Fruit fly (Drosophila melanogaster) whole organism, embryonic: ENCODE measurements around the gene Cht5.
A peak's percentile ranks its signal among the peaks of the same experiment; 100 is the strongest.

Source experiments
- C15 ChIP-seq: fragments of 200-800 bp; sonication (Bioruptor generic); IDR thresholded peaks from 3 replicates; pipeline ENCODE4 v1.3.6; 2022; ENCODE audit warnings: missing biosample characterization, missing genetic modification characterization
- CG10959 ChIP-seq: fragments of 200-800 bp; sonication (Bioruptor generic); IDR thresholded peaks from 2 replicates; pipeline ENCODE4 v1.3.6; 2022; ENCODE audit warnings: missing biosample characterization, missing genetic modification characterization
- CG11504 ChIP-seq: fragments of 200-800 bp; sonication (Bioruptor generic); optimal IDR thresholded peaks from 3 replicates; lab custom pipeline; 2019; ENCODE audit warnings: missing biosample characterization, mild to moderate bottlenecking, missing genetic modification characterization, moderate library complexity
- CG11695 ChIP-seq: fragments of 200-800 bp; sonication (Bioruptor generic); IDR thresholded peaks from 3 replicates; pipeline ENCODE4 v1.3.6; 2022; ENCODE audit warnings: missing biosample characterization, missing genetic modification characterization
- CG13123 ChIP-seq: fragments of 200-800 bp; sonication (Bioruptor generic); optimal IDR thresholded peaks from 2 replicates; lab custom pipeline; 2016; ENCODE audit warnings: missing biosample characterization, missing genetic modification characterization
- CG14050 ChIP-seq: fragments of 200-800 bp; sonication (Bioruptor generic); IDR thresholded peaks from 3 replicates; pipeline ENCODE4 v1.3.6; 2022; ENCODE audit warnings: missing biosample characterization, missing genetic modification characterization
- CG14710 ChIP-seq: fragments of 200-800 bp; sonication (Bioruptor generic); optimal IDR thresholded peaks from 3 replicates; lab custom pipeline; 2019; ENCODE audit warnings: missing biosample characterization, mild to moderate bottlenecking, missing genetic modification characterization, moderate library complexity
- CG15479 ChIP-seq: fragments of 200-800 bp; sonication (Bioruptor generic); optimal IDR thresholded peaks from 3 replicates; lab custom pipeline; 2019; ENCODE audit warnings: missing biosample characterization, mild to moderate bottlenecking, missing genetic modification characterization, moderate library complexity
- CG1647 ChIP-seq: fragments of 200-800 bp; sonication (Bioruptor generic); optimal IDR thresholded peaks from 3 replicates; lab custom pipeline; 2016; ENCODE audit warnings: missing biosample characterization, missing genetic modification characterization
- CG17361 ChIP-seq: fragments of 200-800 bp; sonication (Bioruptor generic); IDR thresholded peaks from 3 replicates; pipeline ENCODE4 v1.3.6; 2022; ENCODE audit warnings: missing biosample characterization, missing genetic modification characterization
- CG17912 ChIP-seq: fragments of 200-800 bp; sonication (Bioruptor generic); optimal IDR thresholded peaks from 2 replicates; lab custom pipeline; 2018; ENCODE audit warnings: missing biosample characterization, mild to moderate bottlenecking, missing genetic modification characterization
- CG2120 ChIP-seq: fragments of 200-800 bp; sonication (Bioruptor generic); optimal IDR thresholded peaks from 3 replicates; lab custom pipeline; 2016; ENCODE audit warnings: missing biosample characterization, missing genetic modification characterization
- CG30431 ChIP-seq: fragments of 200-800 bp; sonication (Bioruptor generic); optimal IDR thresholded peaks from 2 replicates; lab custom pipeline; 2017; ENCODE audit warnings: missing biosample characterization, missing genetic modification characterization
- CG3726 ChIP-seq: fragments of 200-800 bp; sonication (Bioruptor generic); IDR thresholded peaks from 3 replicates; pipeline ENCODE4, ENCODE4 v1.3.6; 2022; ENCODE audit warnings: missing biosample characterization, missing genetic modification characterization
- CG4360 ChIP-seq: fragments of 200-800 bp; sonication (Bioruptor generic); IDR thresholded peaks from 2 replicates; pipeline ENCODE4 v1.3.6; 2022; ENCODE audit warnings: missing biosample characterization, missing genetic modification characterization
- CG4404 ChIP-seq: fragments of 200-800 bp; sonication (Bioruptor generic); IDR thresholded peaks from 2 replicates; pipeline ENCODE4 v1.3.6; 2022; ENCODE audit warnings: missing biosample characterization, missing genetic modification characterization
- CG7372 ChIP-seq: fragments of 200-800 bp; sonication (Bioruptor generic); IDR thresholded peaks from 2 replicates; pipeline ENCODE4 v1.3.6; 2022; ENCODE audit warnings: missing biosample characterization, missing genetic modification characterization
- CG7987 ChIP-seq: fragments of 200-800 bp; sonication (Bioruptor generic); optimal IDR thresholded peaks from 2 replicates; lab custom pipeline; 2018; ENCODE audit warnings: missing biosample characterization, mild to moderate bottlenecking, missing genetic modification characterization, moderate library complexity
- Camta ChIP-seq: fragments of 200-800 bp; sonication (Bioruptor generic); optimal IDR thresholded peaks from 2 replicates; lab custom pipeline; 2016; ENCODE audit warnings: missing biosample characterization, missing genetic modification characterization
- Dfd ChIP-seq, 2 experiments: fragments of >200 bp; optimal IDR thresholded peaks; 2 replicates each; lab custom pipeline; 2017; ENCODE audit warnings: missing biosample characterization in 2 of 2, missing genetic modification characterization in 2 of 2
- H15 ChIP-seq: fragments of 200-800 bp; sonication (Bioruptor generic); IDR thresholded peaks from 3 replicates; pipeline ENCODE4 v1.3.6; 2022; ENCODE audit warnings: missing biosample characterization, missing genetic modification characterization
- NFAT ChIP-seq: fragments of 200-800 bp; sonication (Bioruptor generic); IDR thresholded peaks from 2 replicates; pipeline ENCODE4 v1.3.6; 2022; ENCODE audit warnings: missing biosample characterization, missing genetic modification characterization
- Pdp1 ChIP-seq, 2 experiments: fragments of 200-800 bp; sonication (Bioruptor generic); optimal IDR thresholded peaks; 3 replicates each; lab custom pipeline; 2016; ENCODE audit warnings: missing biosample characterization in 2 of 2, missing genetic modification characterization in 2 of 2, mild to moderate bottlenecking in 1 of 2, moderate library complexity in 1 of 2
- Rx ChIP-seq: fragments of 200-800 bp; sonication (Bioruptor generic); IDR thresholded peaks from 2 replicates; pipeline ENCODE4 v1.3.6; 2022; ENCODE audit warnings: missing biosample characterization, missing genetic modification characterization
- Sry-δ ChIP-seq: fragments of 200-800 bp; sonication (Bioruptor generic); optimal IDR thresholded peaks from 2 replicates; lab custom pipeline; 2016; ENCODE audit warnings: missing biosample characterization, missing genetic modification characterization
- ac ChIP-seq: fragments of 200-800 bp; sonication (Bioruptor generic); optimal IDR thresholded peaks from 3 replicates; lab custom pipeline; 2017; ENCODE audit warnings: missing biosample characterization, mild to moderate bottlenecking, missing genetic modification characterization
- al ChIP-seq: fragments of 200-800 bp; sonication (Bioruptor generic); IDR thresholded peaks from 2 replicates; pipeline ENCODE4 v1.3.6; 2022; ENCODE audit warnings: missing biosample characterization, missing genetic modification characterization
- ase ChIP-seq: fragments of 200-800 bp; sonication (Bioruptor generic); IDR thresholded peaks from 3 replicates; pipeline ENCODE4 v1.3.6; 2022; ENCODE audit warnings: missing biosample characterization, missing genetic modification characterization
- cad ChIP-seq: fragments of >200 bp; optimal IDR thresholded peaks from 2 replicates; lab custom pipeline; 2017; ENCODE audit warnings: missing biosample characterization, missing genetic modification characterization
- chinmo ChIP-seq: fragments of 200-800 bp; sonication (Bioruptor generic); IDR thresholded peaks from 4 replicates; pipeline ENCODE4 v1.3.6; 2022; ENCODE audit warnings: missing biosample characterization, missing genetic modification characterization; ENCODE audit not compliant: partially characterized antibody
- dan ChIP-seq: fragments of 200-800 bp; sonication (Bioruptor generic); IDR thresholded peaks from 2 replicates; pipeline ENCODE4 v1.3.6; 2022; ENCODE audit warnings: missing biosample characterization, missing genetic modification characterization
- dati ChIP-seq: fragments of 200-800 bp; sonication (Bioruptor generic); IDR thresholded peaks from 2 replicates; pipeline ENCODE4 v1.3.6; 2022; ENCODE audit warnings: missing biosample characterization, missing genetic modification characterization
- dmrt99B ChIP-seq: fragments of 200-800 bp; sonication (Bioruptor generic); optimal IDR thresholded peaks from 2 replicates; lab custom pipeline; 2018; ENCODE audit warnings: missing biosample characterization, mild to moderate bottlenecking, missing genetic modification characterization, moderate library complexity
- gcm2 ChIP-seq: fragments of 200-800 bp; sonication (Bioruptor generic); optimal IDR thresholded peaks from 2 replicates; lab custom pipeline; 2016; ENCODE audit warnings: missing biosample characterization, missing genetic modification characterization
- hkb ChIP-seq, 2 experiments: fragments of 200-800 bp in 1 of 2; fragments of >200 bp in 1 of 2; sonication (Bioruptor generic) in 1 of 2; IDR thresholded peaks in 1 of 2; optimal IDR thresholded peaks in 1 of 2; 2 replicates each; pipeline versions ENCODE4 v1.3.6 to Lab custom; 2017 to 2022; ENCODE audit warnings: missing biosample characterization in 1 of 2, missing genetic modification characterization in 1 of 2
- jing ChIP-seq: fragments of 200-800 bp; sonication (Bioruptor generic); optimal IDR thresholded peaks from 2 replicates; lab custom pipeline; 2018; ENCODE audit warnings: missing biosample characterization, mild to moderate bottlenecking, missing genetic modification characterization
- ken ChIP-seq: fragments of 200-800 bp; sonication (Bioruptor generic); IDR thresholded peaks from 3 replicates; pipeline ENCODE4 v1.3.6; 2022; ENCODE audit warnings: missing biosample characterization, missing genetic modification characterization
- lbe ChIP-seq: fragments of 200-800 bp; sonication (Bioruptor generic); optimal IDR thresholded peaks from 2 replicates; lab custom pipeline; 2016; ENCODE audit warnings: missing biosample characterization, mild to moderate bottlenecking, missing genetic modification characterization
- lilli ChIP-seq: fragments of 200-800 bp; sonication (Bioruptor generic); optimal IDR thresholded peaks from 3 replicates; lab custom pipeline; 2016; ENCODE audit warnings: missing biosample characterization, missing genetic modification characterization
- lov ChIP-seq, 2 experiments: fragments of 200-800 bp in 1 of 2; fragments of >200 bp in 1 of 2; sonication (Bioruptor generic) in 1 of 2; IDR thresholded peaks in 1 of 2; optimal IDR thresholded peaks in 1 of 2; 2 replicates in 1 of 2; 3 replicates in 1 of 2; pipeline versions ENCODE4 v1.3.6 to Lab custom; 2017 to 2022; ENCODE audit warnings: missing biosample characterization in 1 of 2, missing genetic modification characterization in 1 of 2
- maf-S ChIP-seq: fragments of 200-800 bp; sonication (Bioruptor generic); optimal IDR thresholded peaks from 2 replicates; lab custom pipeline; 2016; ENCODE audit warnings: missing biosample characterization, missing genetic modification characterization
- phol ChIP-seq: fragments of 200-800 bp; sonication (Bioruptor generic); optimal IDR thresholded peaks from 3 replicates; lab custom pipeline; 2018; ENCODE audit warnings: missing biosample characterization, mild to moderate bottlenecking, missing genetic modification characterization, moderate library complexity
- repo ChIP-seq: fragments of 200-800 bp; sonication (Bioruptor generic); optimal IDR thresholded peaks from 2 replicates; lab custom pipeline; 2016; ENCODE audit warnings: missing biosample characterization, missing genetic modification characterization
- salm ChIP-seq: fragments of 200-800 bp; sonication (Bioruptor generic); optimal IDR thresholded peaks from 2 replicates; lab custom pipeline; 2018; ENCODE audit warnings: missing biosample characterization, mild to moderate bottlenecking, missing genetic modification characterization
- shn ChIP-seq: fragments of 200-800 bp; sonication (Bioruptor generic); optimal IDR thresholded peaks from 3 replicates; lab custom pipeline; 2016; ENCODE audit warnings: missing biosample characterization, missing genetic modification characterization
- sim ChIP-seq: fragments of 200-800 bp; sonication (Bioruptor generic); IDR thresholded peaks from 2 replicates; pipeline ENCODE4 v1.3.6; 2022; ENCODE audit warnings: missing biosample characterization, missing genetic modification characterization
- slbo ChIP-seq: fragments of 200-800 bp; sonication (Bioruptor generic); IDR thresholded peaks from 2 replicates; pipeline ENCODE4 v1.3.6; 2022; ENCODE audit warnings: missing biosample characterization, missing genetic modification characterization
- ssp ChIP-seq: fragments of 200-800 bp; sonication (Bioruptor generic); IDR thresholded peaks from 2 replicates; pipeline ENCODE4 v1.3.6; 2022; ENCODE audit warnings: missing biosample characterization, missing genetic modification characterization
- ttk ChIP-seq: fragments of 200-800 bp; sonication (Bioruptor generic); IDR thresholded peaks from 2 replicates; pipeline ENCODE4 v2.1.2; 2022; ENCODE audit warnings: missing biosample characterization, missing genetic modification characterization
- wor ChIP-seq: fragments of 200-800 bp; sonication (Bioruptor generic); IDR thresholded peaks from 2 replicates; pipeline ENCODE4 v1.3.6; 2022; ENCODE audit warnings: missing biosample characterization, missing genetic modification characterization
- yki ChIP-seq: fragments of >200 bp; optimal IDR thresholded peaks from 3 replicates; lab custom pipeline; 2018

The Cht5 gene

DNA sequence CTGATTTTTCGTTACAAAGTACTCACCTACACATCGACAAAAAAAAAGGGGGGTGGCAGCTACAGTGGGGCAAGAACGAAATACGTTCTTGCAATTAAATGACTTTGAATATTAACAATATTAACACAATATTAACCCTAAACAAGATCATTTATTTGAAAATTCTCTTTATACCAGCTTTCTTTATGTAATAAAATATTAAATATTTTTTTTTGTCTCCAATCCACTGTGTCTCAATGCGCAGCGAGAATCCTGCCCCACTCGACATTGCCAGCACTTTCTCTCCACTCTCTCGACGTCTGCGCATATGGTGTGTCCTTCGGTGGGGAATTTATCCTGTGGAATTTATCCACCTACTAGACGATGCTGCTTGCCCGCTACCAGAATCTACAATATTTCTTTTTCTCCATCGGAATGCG, 33.1 kb downstream of the Cht5 start (continued):
- TF ChIP-seq dati (GFP tag; lab: Robert Waterston, UW) (peak; percentile 85), Sry-δ (peak; percentile 11), CG2120 (GFP tag; lab: Kevin White, UChicago) (peak; percentile 90), Dfd (GFP tag; optimal IDR thresholded peaks at IDR 0.05; lab: Kevin White, UChicago) (no peak), ken (GFP tag; lab: Robert Waterston, UW) (peak; percentile 92), phol (tag; lab: Kevin White, UChicago) (peak; percentile 87), Camta (peak; percentile 52), CG10959 (peak; percentile 90), CG3726 (GFP tag; lab: Robert Waterston, UW) (peak; percentile 84), CG30431 (GFP tag; lab: Kevin White, UChicago) (peak; percentile 64), CG14050 (GFP tag; lab: Robert Waterston, UW) (peak; percentile 90), CG4404 (peak; percentile 74), maf-S (peak; percentile 34), salm (peak; percentile 70), lbe (GFP tag; lab: Kevin White, UChicago) (peak; percentile 8), Rx (GFP tag; lab: Robert Waterston, UW) (peak; percentile 87), yki (lab: Kevin White, UChicago) (no peak), CG11695 (GFP tag; lab: Robert Waterston, UW) (peak; percentile 92), repo (no peak), H15 (GFP tag; lab: Robert Waterston, UW) (peak; percentile 92), jing (peak; percentile 27), al (GFP tag; lab: Robert Waterston, UW) (peak; percentile 88), hkb (optimal IDR thresholded peaks at IDR 0.05; lab: Kevin White, UChicago) (no peak), hkb (GFP tag; IDR thresholded peaks at IDR 0.05; lab: Robert Waterston, UW) (peak; percentile 97), gcm2 (GFP tag; lab: Kevin White, UChicago) (peak; percentile 50), Pdp1 (GFP tag; optimal IDR thresholded peaks at IDR 0.05; lab: Kevin White, UChicago) (peak; percentile 61 to 69), CG7987 (GFP tag; lab: Kevin White, UChicago) (peak; percentile 49), CG13123 (peak; percentile 72), shn (no peak), ssp (peak; percentile 87), CG4360 (GFP tag; lab: Robert Waterston, UW) (peak; percentile 51; the same call in 1 of the 2 replicates), dan (peak; percentile 60; the same call in 1 of the 2 replicates), NFAT (GFP tag; lab: Robert Waterston, UW) (peak; percentile 74), lilli (GFP tag; lab: Kevin White, UChicago) (peak; percentile 79), ase (GFP tag; lab: Robert Waterston, UW) (peak; percentile 90), dmrt99B (peak; percentile 94), slbo (GFP tag; lab: Robert Waterston, UW) (peak; percentile 95), ttk (GFP tag; lab: Robert Waterston, UW) (peak; percentile 92), lov (optimal IDR thresholded peaks at IDR 0.05; lab: Kevin White, UChicago) (no peak), lov (GFP tag; IDR thresholded peaks at IDR 0.05; lab: Robert Waterston, UW) (peak; percentile 83; the same call in 2 of the 3 replicates), chinmo (GFP tag; lab: Robert Waterston, UW) (no peak), sim (GFP tag; lab: Robert Waterston, UW) (peak; percentile 87), CG1647 (GFP tag; lab: Kevin White, UChicago) (peak; percentile 18), C15 (peak; percentile 78; the same call in 2 of the 3 replicates), CG7372 (peak; percentile 92), CG14710 (tag; lab: Kevin White, UChicago) (peak; percentile 80), CG17361 (GFP tag; lab: Robert Waterston, UW) (peak; percentile 84), ac (peak; percentile 39), wor (peak; percentile 87), cad (GFP tag; lab: Kevin White, UChicago) (no peak), CG11504 (peak; percentile 91), CG17912 (GFP tag; lab: Kevin White, UChicago) (peak; percentile 25), CG15479 (GFP tag; lab: Kevin White, UChicago) (no peak)
